Worm (Caenorhabditis elegans) whole organism, mixed stage, embryonic: Measurements from ENCODE around the gene gcy-31.

Experiments used
- bed-3 ChIP-seq: fragments of 200-800 bp; sonication (Bioruptor generic); optimal IDR thresholded peaks from 3 replicates; lab custom pipeline; 2018; ENCODE audit warnings: mild to moderate bottlenecking, missing genetic modification characterization, moderate library complexity, missing compliant biosample characterization
- blmp-1 ChIP-seq: fragments of 150-350 bp; optimal IDR thresholded peaks from 2 replicates; lab custom pipeline; 2014; ENCODE audit warnings: missing biosample characterization, missing genetic modification characterization
- ceh-43 ChIP-seq: fragments of 200-800 bp; sonication (Bioruptor generic); optimal IDR thresholded peaks from 2 replicates; lab custom pipeline; 2018; ENCODE audit warnings: mild to moderate bottlenecking, missing genetic modification characterization, moderate library complexity, missing compliant biosample characterization
- ceh-83 ChIP-seq: fragments of 200-800 bp; sonication (Bioruptor generic); optimal IDR thresholded peaks from 2 replicates; lab custom pipeline; 2018; ENCODE audit warnings: mild to moderate bottlenecking, missing genetic modification characterization, missing compliant biosample characterization
- ces-1 ChIP-seq: fragments of 150-350 bp; optimal IDR thresholded peaks from 2 replicates; lab custom pipeline; 2014; ENCODE audit warnings: missing biosample characterization, missing genetic modification reagents, missing genetic modification characterization
- cnd-1 ChIP-seq: fragments of 200-800 bp; sonication (Bioruptor generic); optimal IDR thresholded peaks from 2 replicates; lab custom pipeline; 2018; ENCODE audit warnings: mild to moderate bottlenecking, missing genetic modification characterization, missing compliant biosample characterization
- drap-1 ChIP-seq: fragments of 200-800 bp; sonication (Bioruptor generic); optimal IDR thresholded peaks from 3 replicates; lab custom pipeline; 2018; ENCODE audit warnings: mild to moderate bottlenecking, missing genetic modification characterization, missing compliant biosample characterization
- elt-3 ChIP-seq: fragments of 150-350 bp; optimal IDR thresholded peaks from 2 replicates; lab custom pipeline; 2014; ENCODE audit warnings: missing biosample characterization, missing genetic modification characterization
- flh-1 ChIP-seq: fragments of 200-800 bp; sonication (Bioruptor generic); optimal IDR thresholded peaks from 2 replicates; lab custom pipeline; 2018; ENCODE audit warnings: mild to moderate bottlenecking, missing genetic modification characterization, moderate library complexity, missing compliant biosample characterization
- ham-2 ChIP-seq: fragments of 200-800 bp; sonication (Bioruptor generic); optimal IDR thresholded peaks from 2 replicates; lab custom pipeline; 2018; ENCODE audit warnings: mild to moderate bottlenecking, missing genetic modification characterization, missing compliant biosample characterization
- hlh-1 ChIP-seq: fragments of 150-350 bp; optimal IDR thresholded peaks from 2 replicates; lab custom pipeline; 2014; ENCODE audit warnings: missing biosample characterization, missing genetic modification reagents, missing genetic modification characterization
- lin-13 ChIP-seq: fragments of 150-350 bp; optimal IDR thresholded peaks from 2 replicates; lab custom pipeline; 2014; ENCODE audit warnings: missing biosample characterization, missing genetic modification characterization
- lin-32 ChIP-seq: fragments of 200-800 bp; sonication (Bioruptor generic); optimal IDR thresholded peaks from 2 replicates; lab custom pipeline; 2018; ENCODE audit warnings: mild to moderate bottlenecking, missing genetic modification characterization, missing compliant biosample characterization
- lsy-2 ChIP-seq: fragments of 150-350 bp; optimal IDR thresholded peaks from 2 replicates; lab custom pipeline; 2014; ENCODE audit warnings: missing biosample characterization, missing genetic modification characterization
- mab-5 ChIP-seq: fragments of 150-350 bp; optimal IDR thresholded peaks from 2 replicates; lab custom pipeline; 2014; ENCODE audit warnings: missing biosample characterization, missing genetic modification characterization
- mep-1 ChIP-seq: fragments of 150-350 bp; optimal IDR thresholded peaks from 2 replicates; lab custom pipeline; 2017; ENCODE audit warnings: missing biosample characterization, missing genetic modification reagents, missing genetic modification characterization, inconsistent platforms
- mls-2 ChIP-seq: sonication (generic microtip); optimal IDR thresholded peaks from 2 replicates; lab custom pipeline; 2016; ENCODE audit warnings: mild to moderate bottlenecking, missing genetic modification characterization, moderate library complexity, missing compliant biosample characterization
- nhr-12 ChIP-seq: fragments of 150-350 bp; optimal IDR thresholded peaks from 2 replicates; lab custom pipeline; 2014; ENCODE audit warnings: missing biosample characterization, missing genetic modification characterization
- nhr-2 ChIP-seq: fragments of 150-350 bp; optimal IDR thresholded peaks from 2 replicates; lab custom pipeline; 2014; ENCODE audit warnings: missing biosample characterization, missing genetic modification characterization
- nhr-237 ChIP-seq: fragments of 150-350 bp; optimal IDR thresholded peaks from 2 replicates; lab custom pipeline; 2014; ENCODE audit warnings: missing biosample characterization, missing genetic modification characterization
- nhr-28 ChIP-seq: fragments of 150-350 bp; optimal IDR thresholded peaks from 2 replicates; lab custom pipeline; 2014; ENCODE audit warnings: missing biosample characterization, missing genetic modification characterization
- nhr-76 ChIP-seq: sonication (generic microtip); optimal IDR thresholded peaks from 2 replicates; lab custom pipeline; 2017; ENCODE audit warnings: missing biosample characterization, missing genetic modification characterization
- pha-4 ChIP-seq: fragments of 150-350 bp; optimal IDR thresholded peaks from 2 replicates; lab custom pipeline; 2018; ENCODE audit warnings: missing biosample characterization, missing genetic modification reagents, missing genetic modification characterization
- sem-2 ChIP-seq: fragments of 200-800 bp; sonication (Bioruptor generic); optimal IDR thresholded peaks from 2 replicates; lab custom pipeline; 2018; ENCODE audit warnings: mild to moderate bottlenecking, missing genetic modification characterization, missing compliant biosample characterization
- sptf-1 ChIP-seq: sonication (generic microtip); optimal IDR thresholded peaks from 2 replicates; lab custom pipeline; 2017; ENCODE audit warnings: mild to moderate bottlenecking, missing genetic modification characterization, moderate library complexity, missing compliant biosample characterization
- tbx-8 ChIP-seq: fragments of 200-800 bp; sonication (Bioruptor generic); optimal IDR thresholded peaks from 2 replicates; lab custom pipeline; 2018; ENCODE audit warnings: mild to moderate bottlenecking, missing genetic modification characterization, moderate library complexity, missing compliant biosample characterization
- unc-120 ChIP-seq: sonication (generic microtip); optimal IDR thresholded peaks from 2 replicates; lab custom pipeline; 2017; ENCODE audit warnings: missing genetic modification characterization, missing compliant biosample characterization; ENCODE audit not compliant: poor library complexity, severe bottlenecking
- unc-39 ChIP-seq: fragments of 150-350 bp; optimal IDR thresholded peaks from 2 replicates; lab custom pipeline; 2014; ENCODE audit warnings: missing biosample characterization, missing genetic modification characterization
- zip-8 ChIP-seq: fragments of 150-350 bp; optimal IDR thresholded peaks from 2 replicates; lab custom pipeline; 2014; ENCODE audit warnings: missing biosample characterization, missing genetic modification characterization

gcy-31 gene

DNA sequence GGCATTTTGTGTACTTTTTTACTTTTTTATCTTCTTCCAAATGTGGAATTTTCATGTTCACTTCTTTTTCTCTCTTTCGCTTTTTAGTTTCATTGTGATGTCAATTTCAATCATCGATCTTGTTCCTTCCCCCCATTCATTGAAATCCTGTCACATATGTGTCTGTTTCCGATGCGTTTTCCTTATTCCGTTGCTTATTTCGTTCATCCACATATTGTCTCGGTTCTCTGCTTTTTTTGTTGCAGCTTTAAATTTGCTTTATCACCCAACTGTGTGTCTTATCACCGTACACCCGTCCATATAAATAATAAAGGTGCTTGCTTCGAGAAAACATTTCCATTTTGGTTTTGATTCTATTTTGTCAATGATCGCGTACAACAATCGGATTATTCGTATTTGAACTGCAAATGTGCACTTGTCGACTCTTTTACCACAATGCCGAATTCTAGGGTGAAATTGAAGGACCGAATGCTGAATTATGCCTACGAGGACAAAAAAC is 18.0 kb downstream of the gcy-31 start, which contains the start of the genes C43H6.12 and trpp-12:
Gene C43H6.12 (plus strand): TSS at position 365 of the 499 bp plus-strand sequence.
Gene trpp-12 (plus strand): TSS at position 449 of the 499 bp plus-strand sequence.
- TF ChIP-seq lsy-2 (tag; lab: Kevin White, UChicago): no peak
- TF ChIP-seq lin-13 (tag; lab: Kevin White, UChicago): no peak
- no peak for TF ChIP-seq unc-120 (tag; lab: Kevin White, UChicago)
- TF ChIP-seq cnd-1: no peak
- TF ChIP-seq nhr-76 (tag; lab: Kevin White, UChicago): no peak
- no peak for TF ChIP-seq nhr-2 (tag; lab: Kevin White, UChicago)
- TF ChIP-seq, all 35 proteins: peak for 0

DNA sequence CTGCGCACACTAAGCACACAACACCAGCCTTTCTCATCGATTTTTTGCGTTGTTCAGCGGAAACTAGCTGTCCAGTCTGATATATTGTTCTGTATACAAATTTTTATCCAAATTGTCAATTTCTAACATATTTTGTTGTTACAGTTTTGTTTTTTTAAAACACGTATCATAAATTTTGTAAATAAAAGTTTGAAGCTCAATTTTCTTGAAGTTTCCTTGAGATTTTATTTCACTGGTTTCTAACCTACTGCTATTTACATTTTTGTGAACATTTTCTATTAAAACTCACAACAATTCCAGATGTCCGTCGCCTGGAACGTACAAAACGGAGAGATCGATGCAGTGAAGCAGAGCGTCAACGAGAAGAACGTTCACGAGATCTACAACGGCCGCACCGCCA is 20.1 kb downstream of the gcy-31 start, which contains the start of gene mtpn-1:
Gene mtpn-1 (plus strand): TSS at position 301 of the 400 bp plus-strand sequence.
- TF ChIP-seq blmp-1 (no peak), pha-4 (tag; lab: Kevin White, UChicago) (no peak), cnd-1 (no peak), mab-5 (tag; lab: Kevin White, UChicago) (no peak), lin-32 (GFP tag; lab: Kevin White, UChicago) (no peak), sem-2 (no peak), nhr-28 (tag; lab: Kevin White, UChicago) (no peak), nhr-12 (tag; lab: Kevin White, UChicago) (no peak), bed-3 (GFP tag; lab: Kevin White, UChicago) (no peak), drap-1 (GFP tag; lab: Kevin White, UChicago) (no peak), flh-1 (GFP tag; lab: Kevin White, UChicago) (no peak), tbx-8 (GFP tag; lab: Kevin White, UChicago) (no peak), ham-2 (no peak), ceh-43 (GFP tag; lab: Kevin White, UChicago) (no peak), unc-39 (no peak), zip-8 (tag; lab: Kevin White, UChicago) (no peak), hlh-1 (tag; lab: Kevin White, UChicago) (no peak), elt-3 (tag; lab: Kevin White, UChicago) (no peak), lsy-2 (tag; lab: Kevin White, UChicago) (no peak)

DNA sequence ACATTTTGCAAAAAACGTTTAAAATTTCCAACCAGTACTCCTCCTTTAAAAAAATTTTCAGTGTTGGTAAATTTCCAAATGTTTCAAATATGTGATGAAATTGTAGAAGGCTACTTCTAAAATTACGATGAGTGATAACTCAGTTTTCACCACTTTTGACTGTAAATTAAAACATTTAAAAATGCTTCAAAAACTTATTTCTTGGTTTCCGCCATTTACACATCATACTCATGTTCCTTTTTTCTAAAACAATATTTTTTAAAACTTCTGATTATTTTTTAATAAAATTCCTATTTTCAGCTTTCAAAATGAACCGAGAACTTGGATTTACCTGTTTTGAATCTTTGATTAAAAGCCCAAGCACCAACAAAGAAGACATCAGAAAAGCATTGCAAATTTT is 23.6 kb downstream of the gcy-31 start, which contains the start of gene C43H6.4:
Gene C43H6.4 (plus strand): TSS at position 301 of the 400 bp plus-strand sequence.
- no peak for TF ChIP-seq lin-13 (tag; lab: Kevin White, UChicago)
- TF ChIP-seq tbx-8 (GFP tag; lab: Kevin White, UChicago): no peak
- TF ChIP-seq mep-1: no peak
- no peak for TF ChIP-seq nhr-12 (tag; lab: Kevin White, UChicago)
- TF ChIP-seq blmp-1: no peak
- TF ChIP-seq sptf-1 (tag; lab: Kevin White, UChicago): no peak

DNA sequence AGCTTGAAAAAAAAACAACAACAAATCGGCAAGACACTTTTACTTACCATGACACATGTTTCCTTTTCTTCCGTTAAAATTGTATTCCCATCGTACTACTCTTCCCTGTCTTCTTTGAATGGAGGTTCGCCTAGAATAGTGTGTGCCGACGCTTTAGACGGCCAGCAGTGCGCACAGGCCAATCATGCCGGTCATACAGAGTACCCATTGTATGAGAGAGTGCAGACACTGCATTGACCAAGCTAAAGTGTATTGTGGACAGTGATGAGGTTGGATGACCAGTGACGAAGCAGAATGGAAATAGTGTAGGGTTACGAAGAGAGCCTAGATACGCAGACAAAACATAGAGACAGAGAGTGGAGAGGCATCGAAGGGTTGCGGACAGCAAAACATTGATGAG is 25.4 kb downstream of the gcy-31 start, which contains the start of gene dhhc-9:
Gene dhhc-9 (minus strand): TSS at position 154 of the 400 bp plus-strand sequence.
- peak; percentile 31 for TF ChIP-seq pha-4 (tag; lab: Kevin White, UChicago)
- TF ChIP-seq ces-1 (GFP tag; lab: Kevin White, UChicago): peak; percentile 76
- TF ChIP-seq sptf-1 (tag; lab: Kevin White, UChicago): peak; percentile 41
- no peak for TF ChIP-seq flh-1 (GFP tag; lab: Kevin White, UChicago)
- TF ChIP-seq cnd-1: peak; percentile 39
- TF ChIP-seq nhr-2 (tag; lab: Kevin White, UChicago): peak; percentile 28
- peak; percentile 17 for TF ChIP-seq unc-120 (tag; lab: Kevin White, UChicago)
- TF ChIP-seq ham-2: peak; percentile 70
- no peak for TF ChIP-seq ceh-43 (GFP tag; lab: Kevin White, UChicago)
- no peak for TF ChIP-seq ceh-83 (GFP tag; lab: Kevin White, UChicago)
- no peak for TF ChIP-seq bed-3 (GFP tag; lab: Kevin White, UChicago)
- TF ChIP-seq mls-2: peak; percentile 70
- TF ChIP-seq zip-8 (tag; lab: Kevin White, UChicago): no peak
- peak; percentile 14 for TF ChIP-seq mep-1

DNA sequence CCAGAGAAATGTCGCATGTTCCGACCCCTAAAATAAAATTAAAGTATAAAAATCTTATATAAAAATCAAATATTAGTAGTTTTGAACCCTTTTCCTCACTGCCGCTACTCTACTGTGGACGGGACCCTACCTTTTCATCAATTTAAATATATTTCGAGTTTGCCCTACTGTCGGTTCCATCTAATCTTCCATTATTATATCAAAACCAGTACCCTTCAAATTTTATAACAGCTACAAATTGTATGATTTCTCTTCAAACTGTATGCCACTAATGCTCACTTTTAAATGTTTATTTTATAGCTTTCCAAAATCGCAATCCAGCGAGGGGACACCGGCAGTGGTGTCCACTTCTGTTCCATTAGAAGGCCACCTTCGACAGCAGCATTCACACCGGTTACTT is 32.3 kb downstream of the gcy-31 start, which contains the start of gene C43H6.6:
Gene C43H6.6 (plus strand): TSS at position 301 of the 400 bp plus-strand sequence.
- TF ChIP-seq lin-32 (GFP tag; lab: Kevin White, UChicago) (no peak), drap-1 (GFP tag; lab: Kevin White, UChicago) (no peak), nhr-237 (tag; lab: Kevin White, UChicago) (no peak), ces-1 (GFP tag; lab: Kevin White, UChicago) (no peak), mls-2 (no peak), elt-3 (tag; lab: Kevin White, UChicago) (no peak), ceh-43 (GFP tag; lab: Kevin White, UChicago) (no peak)
- TF ChIP-seq, all 35 proteins: peak for 0
